Fruit fly (Drosophila melanogaster) whole organism, embryonic: ENCODE results near the gene CG8861.

Experiments
- B-H2 ChIP-seq: fragments of 200-800 bp; sonication (Bioruptor generic); optimal IDR thresholded peaks from 2 replicates; lab custom pipeline; 2018; ENCODE audit warnings: missing biosample characterization, mild to moderate bottlenecking, missing genetic modification characterization
- C15 ChIP-seq: fragments of 200-800 bp; sonication (Bioruptor generic); IDR thresholded peaks from 3 replicates; pipeline ENCODE4 v1.3.6; 2022; ENCODE audit warnings: missing biosample characterization, missing genetic modification characterization
- CG11456 ChIP-seq: fragments of 200-800 bp; sonication (Bioruptor generic); IDR thresholded peaks from 3 replicates; pipeline ENCODE4 v1.3.6; 2022; ENCODE audit warnings: missing biosample characterization, missing genetic modification characterization
- CG12299 ChIP-seq: fragments of 200-800 bp; sonication (Bioruptor generic); optimal IDR thresholded peaks from 2 replicates; lab custom pipeline; 2018; ENCODE audit warnings: missing biosample characterization, mild to moderate bottlenecking, missing genetic modification characterization
- CG12769 ChIP-seq: fragments of 200-800 bp; sonication (Bioruptor generic); optimal IDR thresholded peaks from 2 replicates; lab custom pipeline; 2019; ENCODE audit warnings: missing biosample characterization, mild to moderate bottlenecking, missing genetic modification characterization, moderate library complexity
- CG14050 ChIP-seq: fragments of 200-800 bp; sonication (Bioruptor generic); IDR thresholded peaks from 3 replicates; pipeline ENCODE4 v1.3.6; 2022; ENCODE audit warnings: missing biosample characterization, missing genetic modification characterization
- CG15514 ChIP-seq: fragments of 200-800 bp; sonication (Bioruptor generic); optimal IDR thresholded peaks from 3 replicates; lab custom pipeline; 2017; ENCODE audit warnings: missing biosample characterization, missing genetic modification characterization, mild to moderate bottlenecking, moderate library complexity, missing genetic modification reagents
- CG16813 ChIP-seq: fragments of 200-800 bp; sonication (Bioruptor generic); IDR thresholded peaks from 3 replicates; pipeline ENCODE4 v1.3.6; 2022; ENCODE audit warnings: missing biosample characterization, missing genetic modification characterization; ENCODE audit not compliant: partially characterized antibody
- CG18476 ChIP-seq: fragments of 200-800 bp; sonication (Bioruptor generic); optimal IDR thresholded peaks from 2 replicates; lab custom pipeline; 2016; ENCODE audit warnings: missing biosample characterization, mild to moderate bottlenecking, missing genetic modification characterization
- CG2875 ChIP-seq: fragments of 200-800 bp; sonication (Bioruptor generic); optimal IDR thresholded peaks from 2 replicates; lab custom pipeline; 2017; ENCODE audit warnings: missing biosample characterization, mild to moderate bottlenecking, missing genetic modification characterization, missing genetic modification reagents
- CG4404 ChIP-seq: fragments of 200-800 bp; sonication (Bioruptor generic); IDR thresholded peaks from 2 replicates; pipeline ENCODE4 v1.3.6; 2022; ENCODE audit warnings: missing biosample characterization, missing genetic modification characterization
- CG4854 ChIP-seq: fragments of 200-800 bp; sonication (Bioruptor generic); optimal IDR thresholded peaks from 2 replicates; lab custom pipeline; 2016; ENCODE audit warnings: missing biosample characterization, missing genetic modification characterization, inconsistent platforms
- CG7963 ChIP-seq: fragments of 200-800 bp; sonication (Bioruptor generic); IDR thresholded peaks from 3 replicates; pipeline ENCODE4 v1.3.6; 2022; ENCODE audit warnings: missing biosample characterization, missing genetic modification characterization; ENCODE audit not compliant: partially characterized antibody
- CG8290 ChIP-seq, 3 experiments: fragments of 200-800 bp; sonication (Bioruptor generic); optimal IDR thresholded peaks; 2 replicates each; lab custom pipeline; 2016 to 2019; ENCODE audit warnings: missing biosample characterization in 3 of 3, missing genetic modification characterization in 3 of 3, mild to moderate bottlenecking in 2 of 3, moderate library complexity in 1 of 3
- Deaf1 ChIP-seq: fragments of 200-800 bp; optimal IDR thresholded peaks from 3 replicates; lab custom pipeline; 2019; ENCODE audit warnings: missing biosample characterization, mild to moderate bottlenecking, missing genetic modification characterization, moderate library complexity
- Dp ChIP-seq: fragments of 200-800 bp; sonication (Bioruptor generic); optimal IDR thresholded peaks from 2 replicates; lab custom pipeline; 2018; ENCODE audit warnings: missing biosample characterization, mild to moderate bottlenecking, missing genetic modification characterization, moderate library complexity
- HLHmδ ChIP-seq: fragments of 200-800 bp; sonication (Bioruptor generic); optimal IDR thresholded peaks from 2 replicates; lab custom pipeline; 2018; ENCODE audit warnings: missing biosample characterization, mild to moderate bottlenecking, missing genetic modification characterization, moderate library complexity
- Hmr ChIP-seq: fragments of 200-800 bp; sonication (Bioruptor generic); optimal IDR thresholded peaks from 3 replicates; lab custom pipeline; 2017; ENCODE audit warnings: mild to moderate bottlenecking, missing biosample characterization, missing genetic modification reagents, missing genetic modification characterization
- Hr3 ChIP-seq: fragments of 200-800 bp; sonication (Bioruptor generic); optimal IDR thresholded peaks from 3 replicates; lab custom pipeline; 2016; ENCODE audit warnings: missing biosample characterization, missing genetic modification characterization
- Lhr ChIP-seq: fragments of 200-800 bp; sonication (Bioruptor generic); optimal IDR thresholded peaks from 3 replicates; lab custom pipeline; 2017; ENCODE audit warnings: mild to moderate bottlenecking, missing biosample characterization, missing genetic modification reagents, missing genetic modification characterization
- MTF-1 ChIP-seq: fragments of 200-800 bp; sonication (Bioruptor generic); optimal IDR thresholded peaks from 2 replicates; lab custom pipeline; 2018; ENCODE audit warnings: missing biosample characterization, mild to moderate bottlenecking, missing genetic modification characterization, borderline replicate concordance
- Meics ChIP-seq: fragments of 200-800 bp; sonication (Bioruptor generic); optimal IDR thresholded peaks from 2 replicates; lab custom pipeline; 2017; ENCODE audit warnings: missing biosample characterization, mild to moderate bottlenecking, missing genetic modification characterization
- Rfx ChIP-seq: fragments of 200-800 bp; sonication (Bioruptor generic); IDR thresholded peaks from 2 replicates; pipeline ENCODE4 v1.3.6; 2022; ENCODE audit warnings: missing biosample characterization, missing genetic modification characterization
- Six4 ChIP-seq: fragments of 200-800 bp; sonication (Bioruptor generic); optimal IDR thresholded peaks from 2 replicates; lab custom pipeline; 2016; ENCODE audit warnings: missing biosample characterization, missing genetic modification characterization
- Sry-β ChIP-seq: fragments of 200-800 bp; sonication (Bioruptor generic); optimal IDR thresholded peaks from 2 replicates; lab custom pipeline; 2018; ENCODE audit warnings: missing biosample characterization, mild to moderate bottlenecking, missing genetic modification characterization, moderate library complexity
- ash1 ChIP-seq: fragments of 200-800 bp; sonication (Bioruptor generic); optimal IDR thresholded peaks from 2 replicates; lab custom pipeline; 2018; ENCODE audit warnings: missing biosample characterization, mild to moderate bottlenecking, missing genetic modification characterization
- bigmax ChIP-seq: fragments of 200-800 bp; sonication (Bioruptor generic); optimal IDR thresholded peaks from 2 replicates; lab custom pipeline; 2018; ENCODE audit warnings: missing biosample characterization, mild to moderate bottlenecking, missing genetic modification characterization
- br ChIP-seq: fragments of >200 bp; optimal IDR thresholded peaks from 2 replicates; lab custom pipeline; 2017
- chinmo ChIP-seq: fragments of 200-800 bp; sonication (Bioruptor generic); IDR thresholded peaks from 4 replicates; pipeline ENCODE4 v1.3.6; 2022; ENCODE audit warnings: missing biosample characterization, missing genetic modification characterization; ENCODE audit not compliant: partially characterized antibody
- chm ChIP-seq: fragments of 200-800 bp; sonication (Bioruptor generic); IDR thresholded peaks from 2 replicates; pipeline ENCODE4 v1.3.6; 2022; ENCODE audit warnings: missing biosample characterization, missing genetic modification characterization
- cwo ChIP-seq: fragments of 200-800 bp; sonication (Bioruptor generic); optimal IDR thresholded peaks from 3 replicates; lab custom pipeline; 2017; ENCODE audit warnings: missing biosample characterization, missing genetic modification characterization, mild to moderate bottlenecking, moderate library complexity, missing genetic modification reagents
- dmrt99B ChIP-seq: fragments of 200-800 bp; sonication (Bioruptor generic); optimal IDR thresholded peaks from 2 replicates; lab custom pipeline; 2018; ENCODE audit warnings: missing biosample characterization, mild to moderate bottlenecking, missing genetic modification characterization, moderate library complexity
- eve ChIP-seq, 2 experiments: fragments of >200 bp; optimal IDR thresholded peaks; 2 replicates each; lab custom pipeline; 2017; ENCODE audit warnings: missing biosample characterization in 2 of 2, missing genetic modification characterization in 2 of 2
- ewg ChIP-seq: fragments of 200-800 bp; sonication (Bioruptor generic); optimal IDR thresholded peaks from 3 replicates; lab custom pipeline; 2017; ENCODE audit warnings: mild to moderate bottlenecking, missing biosample characterization, missing genetic modification reagents, missing genetic modification characterization
- gcm ChIP-seq: fragments of 200-800 bp; sonication (Bioruptor generic); optimal IDR thresholded peaks from 2 replicates; lab custom pipeline; 2019; ENCODE audit warnings: missing biosample characterization, mild to moderate bottlenecking, missing genetic modification characterization, moderate library complexity
- gcm2 ChIP-seq: fragments of 200-800 bp; sonication (Bioruptor generic); optimal IDR thresholded peaks from 2 replicates; lab custom pipeline; 2016; ENCODE audit warnings: missing biosample characterization, missing genetic modification characterization
- grau ChIP-seq: fragments of 200-800 bp; optimal IDR thresholded peaks from 3 replicates; lab custom pipeline; 2019; ENCODE audit warnings: missing biosample characterization, mild to moderate bottlenecking, missing genetic modification characterization, moderate library complexity
- kay ChIP-seq: fragments of 200-800 bp; sonication (Bioruptor generic); optimal IDR thresholded peaks from 2 replicates; lab custom pipeline; 2016; ENCODE audit warnings: missing biosample characterization, missing genetic modification characterization
- kni ChIP-seq: fragments of 200-800 bp; sonication (Bioruptor generic); optimal IDR thresholded peaks from 3 replicates; lab custom pipeline; 2017; ENCODE audit warnings: mild to moderate bottlenecking, missing biosample characterization, missing genetic modification reagents, missing genetic modification characterization
- maf-S ChIP-seq: fragments of 200-800 bp; sonication (Bioruptor generic); optimal IDR thresholded peaks from 2 replicates; lab custom pipeline; 2016; ENCODE audit warnings: missing biosample characterization, missing genetic modification characterization
- nmo ChIP-seq: fragments of 200-800 bp; sonication (Bioruptor generic); optimal IDR thresholded peaks from 2 replicates; lab custom pipeline; 2018; ENCODE audit warnings: missing biosample characterization, mild to moderate bottlenecking, missing genetic modification characterization, moderate library complexity
- pho ChIP-seq: fragments of 200-800 bp; sonication (Bioruptor generic); optimal IDR thresholded peaks from 2 replicates; lab custom pipeline; 2016; ENCODE audit warnings: missing biosample characterization, missing genetic modification characterization
- pnt ChIP-seq: fragments of 200-800 bp; sonication (Bioruptor generic); optimal IDR thresholded peaks from 3 replicates; lab custom pipeline; 2016; ENCODE audit warnings: missing biosample characterization, missing genetic modification characterization
- pros ChIP-seq: fragments of 200-800 bp; sonication (Bioruptor generic); optimal IDR thresholded peaks from 3 replicates; lab custom pipeline; 2019; ENCODE audit warnings: missing biosample characterization, mild to moderate bottlenecking, missing genetic modification characterization, moderate library complexity
- slou ChIP-seq: fragments of 200-800 bp; sonication (Bioruptor generic); optimal IDR thresholded peaks from 3 replicates; lab custom pipeline; 2016; ENCODE audit warnings: missing biosample characterization, missing genetic modification characterization
- so ChIP-seq: fragments of 200-800 bp; sonication (Bioruptor generic); IDR thresholded peaks from 3 replicates; pipeline ENCODE4 v1.3.6; 2022; ENCODE audit warnings: missing biosample characterization, missing genetic modification characterization
- twi ChIP-seq: fragments of 200-800 bp; optimal IDR thresholded peaks from 2 replicates; lab custom pipeline; 2019; ENCODE audit warnings: missing biosample characterization, mild to moderate bottlenecking, missing genetic modification characterization, moderate library complexity

CG8861 gene

DNA sequence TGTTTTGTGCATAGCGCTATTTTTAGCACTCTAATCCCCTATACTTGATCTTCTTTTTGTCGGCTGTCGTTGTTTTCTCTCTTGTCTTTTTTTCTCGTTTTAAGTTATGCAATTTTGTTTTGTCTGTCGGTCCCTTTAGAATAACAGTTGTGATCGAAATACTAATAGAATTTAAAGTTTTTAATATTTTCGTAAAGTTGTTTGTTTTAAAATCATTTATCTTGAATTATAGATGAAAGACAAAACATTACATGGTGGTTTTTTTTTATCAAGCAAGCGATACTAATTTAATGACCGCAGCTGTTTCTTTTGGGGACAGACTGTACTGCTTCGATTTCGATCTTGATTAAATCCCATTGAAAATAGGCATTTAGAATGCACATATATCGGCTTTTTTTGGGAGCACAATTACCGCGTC, 16.5 kb upstream of the CG8861 start (continued):
- TF ChIP-seq maf-S (GFP tag; lab: Kevin White, UChicago): no peak
- no peak for TF ChIP-seq pnt (GFP tag; lab: Kevin White, UChicago)

DNA sequence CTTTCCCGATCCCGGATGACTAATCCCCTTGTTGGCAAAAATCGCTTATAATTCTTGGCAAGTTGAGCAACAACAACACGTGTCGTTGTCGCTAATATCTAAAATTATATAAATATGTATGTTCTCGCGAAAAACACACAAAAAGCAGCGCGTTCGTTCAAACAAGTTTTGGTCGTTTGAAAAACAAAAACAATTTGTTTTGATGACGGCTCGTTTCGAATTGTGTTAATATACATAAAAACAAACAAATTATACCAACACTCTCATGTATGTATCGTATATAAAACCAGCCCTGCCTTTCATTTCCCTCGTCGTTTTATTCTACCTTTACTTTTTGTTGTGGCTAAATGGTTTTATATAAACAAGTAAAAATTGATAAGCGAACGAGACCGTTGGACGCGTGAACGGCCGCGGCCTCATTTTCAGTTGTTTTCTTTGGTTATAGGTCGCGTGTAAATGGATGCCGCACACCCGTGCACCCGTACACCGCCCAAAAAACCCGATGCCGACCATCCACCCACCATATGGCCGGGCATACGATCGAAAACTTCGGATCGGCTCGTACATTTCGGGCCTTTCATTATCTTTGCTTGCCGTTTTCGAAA, 16.0 kb upstream of the CG8861 start:
- TF ChIP-seq CG7963 (GFP tag; lab: Robert Waterston, UW) (no peak), CG14050 (GFP tag; lab: Robert Waterston, UW) (no peak), Dp (no peak), bigmax (GFP tag; lab: Kevin White, UChicago) (peak; percentile 8), Lhr (GFP tag; lab: Kevin White, UChicago) (no peak), slou (GFP tag; lab: Kevin White, UChicago) (no peak), chm (GFP tag; lab: Robert Waterston, UW) (no peak), Meics (GFP tag; lab: Kevin White, UChicago) (no peak), Hmr (GFP tag; lab: Kevin White, UChicago) (no peak), CG11456 (GFP tag; lab: Robert Waterston, UW) (no peak), CG12299 (tag; lab: Kevin White, UChicago) (no peak), gcm2 (GFP tag; lab: Kevin White, UChicago) (no peak), nmo (no peak), br (lab: Kevin White, UChicago) (no peak), Deaf1 (peak; percentile 91), B-H2 (GFP tag; lab: Kevin White, UChicago) (peak; percentile 24), kay (no peak), chinmo (peak; percentile 52; the same call in 1 of the 4 replicates), cwo (GFP tag; lab: Kevin White, UChicago) (peak; percentile 96), Hr3 (peak; percentile 36), twi (tag; lab: Kevin White, UChicago) (peak; percentile 96), CG8290 (GFP tag; optimal IDR thresholded peaks at IDR 0.05; lab: Kevin White, UChicago) (no peak), CG8290 (tag; optimal IDR thresholded peaks at IDR 0.05; lab: Kevin White, UChicago) (peak in 1 of 2 experiments; percentile 49), CG4404 (no peak), C15 (no peak), CG12769 (tag; lab: Kevin White, UChicago) (peak; percentile 91), dmrt99B (tag; lab: Kevin White, UChicago) (no peak), grau (no peak), pho (GFP tag; lab: Kevin White, UChicago) (no peak), so (GFP tag; lab: Robert Waterston, UW) (peak; percentile 46; the same call in 1 of the 3 replicates), Rfx (GFP tag; lab: Robert Waterston, UW) (no peak), ash1 (GFP tag; lab: Kevin White, UChicago) (peak; percentile 52), pros (peak; percentile 31), Sry-β (GFP tag; lab: Kevin White, UChicago) (no peak), CG15514 (GFP tag; lab: Kevin White, UChicago) (peak; percentile 7), Six4 (GFP tag; lab: Kevin White, UChicago) (no peak), CG18476 (GFP tag; lab: Kevin White, UChicago) (peak; percentile 11), CG16813 (GFP tag; lab: Robert Waterston, UW) (no peak), gcm (GFP tag; lab: Kevin White, UChicago) (no peak), kni (GFP tag; lab: Kevin White, UChicago) (peak; percentile 36), ewg (GFP tag; lab: Kevin White, UChicago) (no peak), MTF-1 (GFP tag; lab: Kevin White, UChicago) (no peak), CG4854 (GFP tag; lab: Kevin White, UChicago) (no peak), eve (GFP tag; optimal IDR thresholded peaks at IDR 0.05; lab: Kevin White, UChicago) (peak in 1 of 2 experiments; percentile 71), CG2875 (GFP tag; lab: Kevin White, UChicago) (no peak), HLHmδ (no peak)
